Worm (Caenorhabditis elegans) whole organism, L4/young adult: Measurements from ENCODE around the gene myrf-1.

Experiments
- W03F9.2 ChIP-seq: fragments of 150-350 bp; optimal IDR thresholded peaks from 2 replicates; lab custom pipeline; 2014; ENCODE audit warnings: missing biosample characterization, missing genetic modification characterization
- dao-5 ChIP-seq: sonication (generic microtip); optimal IDR thresholded peaks from 2 replicates; lab custom pipeline; 2016; ENCODE audit warnings: missing genotype, missing genetic modification characterization, moderate library complexity, missing compliant biosample characterization
- him-1 ChIP-seq: sonication (generic microtip); optimal IDR thresholded peaks from 2 replicates; lab custom pipeline; 2016; ENCODE audit warnings: missing genotype, missing genetic modification reagents, missing genetic modification characterization, missing compliant biosample characterization

myrf-1 gene

DNA sequence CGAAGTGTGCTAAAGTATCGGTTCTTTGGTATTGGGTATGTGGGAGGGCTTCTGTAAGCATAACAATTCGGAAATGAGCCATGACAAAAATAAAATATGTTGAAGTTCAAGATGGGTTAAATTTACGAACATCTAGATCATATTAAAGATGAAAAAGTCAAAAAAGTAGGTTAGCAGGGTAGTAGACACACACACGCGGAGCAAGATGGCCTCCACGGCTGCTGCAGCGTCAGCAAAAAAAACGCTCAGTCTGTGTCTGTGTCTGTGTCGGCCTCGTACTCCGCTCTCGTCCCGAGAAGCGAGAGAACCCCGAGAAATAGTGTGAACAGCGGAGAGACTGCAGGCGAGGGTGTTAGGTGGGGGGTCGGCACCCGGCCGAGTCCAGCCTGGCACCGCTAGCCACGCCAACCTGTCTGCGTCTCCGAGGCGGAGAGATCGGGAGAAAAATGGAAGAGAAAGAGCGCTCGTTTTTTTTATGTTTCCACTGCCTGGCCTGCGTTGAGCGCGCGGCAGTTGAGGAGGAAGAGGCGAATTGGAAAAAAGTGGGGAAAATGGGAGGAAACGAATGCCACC lies at the start of gene myrf-1:
myrf-1 (minus strand) TSS at position 51 of the 573 bp plus-strand sequence.
- TF ChIP-seq him-1 (tag; lab: Kevin White, UChicago) (peak; percentile 63), W03F9.2 (tag; lab: Kevin White, UChicago) (peak; percentile 52), dao-5 (tag; lab: Kevin White, UChicago) (peak; percentile 56)

DNA sequence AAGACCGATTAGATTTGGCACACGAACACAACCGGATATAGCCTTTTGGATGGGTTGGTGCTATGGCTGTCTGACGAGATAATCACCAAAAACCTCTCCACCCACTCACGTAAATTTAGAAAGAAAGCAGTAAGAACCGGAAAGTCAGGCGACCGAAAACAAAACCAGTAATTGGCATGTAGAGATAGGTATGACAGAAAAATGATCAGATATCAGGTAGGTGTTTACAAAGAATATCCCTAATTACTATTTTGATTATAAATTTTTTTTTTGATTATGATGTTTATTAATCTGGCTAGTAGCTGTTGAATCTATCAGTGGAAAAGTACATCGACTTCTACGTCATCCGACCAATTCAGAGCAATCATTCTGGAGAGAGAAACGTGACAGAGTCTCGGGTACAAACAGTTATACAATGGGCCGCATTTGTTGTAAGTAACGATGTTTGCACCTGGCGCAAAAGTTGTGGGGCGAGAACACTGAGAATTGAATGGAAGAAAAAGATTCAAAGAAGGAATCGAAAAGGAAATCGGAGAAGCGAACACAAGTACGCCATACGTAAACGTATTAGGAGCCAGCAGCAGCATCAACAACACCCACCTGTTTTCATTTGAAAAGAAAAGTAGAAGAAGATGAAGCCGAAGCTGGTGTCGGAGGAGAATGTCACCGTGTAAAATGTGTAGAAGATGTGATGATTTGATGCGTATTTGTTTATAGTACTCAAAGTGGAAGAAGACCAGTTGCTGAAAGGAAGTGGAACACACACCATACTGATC lies 48.7 kb upstream of the myrf-1 start:
- TF ChIP-seq W03F9.2 (tag; lab: Kevin White, UChicago): no peak
- TF ChIP-seq dao-5 (tag; lab: Kevin White, UChicago): no peak
- no peak for TF ChIP-seq him-1 (tag; lab: Kevin White, UChicago)

DNA sequence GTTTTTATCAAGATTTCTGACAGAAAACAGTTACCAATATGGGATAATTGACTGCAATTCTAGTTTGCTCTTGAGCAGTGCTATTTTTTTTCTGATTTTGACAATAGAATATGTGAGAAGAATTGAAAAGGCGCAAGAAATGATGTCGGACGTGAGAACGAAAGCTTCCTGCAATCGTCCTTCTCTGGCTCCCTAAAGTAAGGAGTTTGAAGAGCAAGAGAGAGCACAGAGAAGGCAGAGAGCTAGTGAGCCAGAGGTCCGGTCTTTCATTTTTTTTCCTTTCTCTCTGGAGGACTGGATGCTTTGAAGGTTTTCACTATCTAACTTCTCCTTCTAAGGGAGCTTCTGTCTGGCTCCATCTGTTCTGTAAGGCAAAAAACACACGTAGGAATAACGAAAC lies 47.8 kb upstream of the myrf-1 start:
- TF ChIP-seq W03F9.2 (tag; lab: Kevin White, UChicago) (no peak), dao-5 (tag; lab: Kevin White, UChicago) (no peak), him-1 (tag; lab: Kevin White, UChicago) (no peak)

DNA sequence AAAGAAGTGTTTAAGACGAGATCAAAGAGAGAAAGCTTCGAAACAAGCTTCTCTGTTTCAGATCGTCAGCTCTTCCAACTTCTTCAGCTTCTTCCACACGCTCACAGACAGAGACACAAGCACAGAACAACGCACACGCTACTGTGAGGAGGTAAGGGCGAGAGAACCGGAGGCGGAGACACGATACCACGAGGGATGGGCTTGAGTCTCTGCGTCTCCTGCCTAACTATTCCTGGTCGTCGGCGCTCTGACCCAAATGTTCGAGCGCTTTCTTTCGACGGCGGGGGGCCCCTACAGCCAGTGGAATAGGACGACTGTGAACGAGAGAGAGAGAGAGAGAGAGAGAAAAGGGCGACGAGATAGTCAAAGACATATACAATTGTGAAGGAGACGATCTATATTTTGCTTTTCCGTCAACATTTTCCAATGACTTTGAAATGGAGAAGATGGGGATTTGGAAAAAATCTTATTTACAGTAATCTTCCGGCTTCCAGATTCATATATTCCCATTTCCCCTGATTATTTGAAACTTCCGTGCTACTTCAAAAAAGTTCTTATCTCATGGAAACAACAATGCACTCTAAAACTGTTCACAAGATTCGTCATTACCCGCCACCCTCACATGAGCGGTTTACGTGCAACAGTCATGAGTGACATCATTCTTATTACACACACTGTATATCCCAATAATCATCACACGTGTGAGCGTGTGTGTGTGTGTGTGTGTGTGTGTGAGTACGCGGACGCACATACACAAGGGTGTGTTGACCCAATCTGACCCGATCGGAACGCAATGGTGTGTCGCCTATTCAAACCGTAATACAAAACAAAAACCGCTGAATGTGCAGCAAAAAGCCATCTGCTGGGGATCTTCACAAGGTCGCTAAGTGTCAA lies 46.7 kb upstream of the myrf-1 start:
- TF ChIP-seq dao-5 (tag; lab: Kevin White, UChicago): no peak
- TF ChIP-seq W03F9.2 (tag; lab: Kevin White, UChicago): peak; percentile 58
- peak; percentile 80 for TF ChIP-seq him-1 (tag; lab: Kevin White, UChicago)

DNA sequence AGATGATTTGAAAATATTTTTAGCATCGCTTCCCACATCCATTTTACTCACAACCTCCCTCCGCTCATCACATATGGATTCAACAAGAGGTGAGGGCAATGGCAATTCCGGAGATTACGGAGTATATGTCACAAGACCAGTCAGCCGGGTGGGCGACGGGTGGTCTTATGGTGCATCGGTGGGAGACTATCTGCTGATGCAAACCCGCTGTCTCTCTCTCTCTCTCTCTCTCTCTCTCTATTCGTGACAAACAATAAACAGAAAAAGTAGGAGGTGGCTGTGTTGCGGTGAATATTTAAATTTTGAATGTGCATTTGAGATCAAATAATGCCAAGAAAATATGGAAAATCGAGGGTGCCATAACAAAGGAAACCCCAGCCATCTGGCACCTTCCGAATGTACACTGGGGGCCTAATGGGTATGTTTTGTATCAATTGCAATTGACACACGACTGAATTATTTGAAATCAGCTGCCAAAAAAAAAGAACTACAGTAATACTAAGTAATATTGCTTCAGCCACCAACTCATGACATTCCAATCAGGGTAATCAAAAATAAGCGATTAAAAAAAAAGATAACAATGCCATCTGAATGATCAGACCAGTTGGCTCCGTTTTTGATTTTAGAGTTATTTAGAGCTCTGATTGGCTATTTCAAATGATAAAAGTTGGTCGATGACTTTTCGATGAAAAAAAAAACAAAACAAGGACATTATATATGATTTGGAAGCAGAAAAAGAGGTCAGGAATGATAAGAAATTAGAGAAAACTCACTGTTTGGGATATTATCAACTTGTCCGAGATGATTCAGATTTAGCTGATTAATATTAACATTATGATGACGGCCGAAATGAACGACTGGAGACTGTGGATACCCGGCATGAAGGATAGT lies 45.7 kb upstream of the myrf-1 start:
- TF ChIP-seq W03F9.2 (tag; lab: Kevin White, UChicago): no peak
- TF ChIP-seq him-1 (tag; lab: Kevin White, UChicago): no peak
- TF ChIP-seq dao-5 (tag; lab: Kevin White, UChicago): no peak

DNA sequence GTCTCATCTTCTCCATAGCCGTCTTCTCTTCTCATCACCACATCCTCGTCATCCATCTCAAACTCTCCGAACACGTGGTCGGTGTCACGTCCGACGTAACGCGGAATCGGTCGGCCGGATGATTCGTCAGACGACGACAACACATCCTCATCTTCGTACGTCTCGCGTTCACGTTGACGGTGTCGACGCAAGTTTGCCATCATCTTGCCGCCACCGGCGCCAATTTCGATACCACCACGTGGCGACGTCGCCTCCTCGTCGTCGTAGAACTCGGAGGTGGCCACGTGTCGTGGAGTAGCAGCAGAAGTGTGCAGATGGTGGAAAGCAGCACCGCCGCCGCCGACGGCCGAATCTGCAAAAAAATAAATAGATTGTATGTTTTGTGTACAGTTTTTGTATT lies 45.0 kb upstream of the myrf-1 start:
- TF ChIP-seq him-1 (tag; lab: Kevin White, UChicago): no peak
- no peak for TF ChIP-seq dao-5 (tag; lab: Kevin White, UChicago)
- no peak for TF ChIP-seq W03F9.2 (tag; lab: Kevin White, UChicago)

DNA sequence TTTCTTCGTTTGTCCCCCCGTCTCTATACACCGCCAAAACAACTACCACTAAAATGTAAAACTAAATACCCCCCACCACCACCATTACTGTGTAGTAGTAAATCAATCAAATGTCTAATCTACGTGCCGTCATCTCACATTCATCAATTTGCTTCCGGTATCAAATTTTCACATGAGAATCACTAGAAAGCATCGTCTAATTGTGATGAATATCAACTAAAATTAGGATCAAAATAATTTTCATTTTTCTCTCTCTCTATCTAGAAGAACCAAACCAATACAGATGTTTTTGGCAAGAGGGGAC lies 44.4 kb upstream of the myrf-1 start:
- TF ChIP-seq dao-5 (tag; lab: Kevin White, UChicago) (no peak), W03F9.2 (tag; lab: Kevin White, UChicago) (no peak), him-1 (tag; lab: Kevin White, UChicago) (no peak)

DNA sequence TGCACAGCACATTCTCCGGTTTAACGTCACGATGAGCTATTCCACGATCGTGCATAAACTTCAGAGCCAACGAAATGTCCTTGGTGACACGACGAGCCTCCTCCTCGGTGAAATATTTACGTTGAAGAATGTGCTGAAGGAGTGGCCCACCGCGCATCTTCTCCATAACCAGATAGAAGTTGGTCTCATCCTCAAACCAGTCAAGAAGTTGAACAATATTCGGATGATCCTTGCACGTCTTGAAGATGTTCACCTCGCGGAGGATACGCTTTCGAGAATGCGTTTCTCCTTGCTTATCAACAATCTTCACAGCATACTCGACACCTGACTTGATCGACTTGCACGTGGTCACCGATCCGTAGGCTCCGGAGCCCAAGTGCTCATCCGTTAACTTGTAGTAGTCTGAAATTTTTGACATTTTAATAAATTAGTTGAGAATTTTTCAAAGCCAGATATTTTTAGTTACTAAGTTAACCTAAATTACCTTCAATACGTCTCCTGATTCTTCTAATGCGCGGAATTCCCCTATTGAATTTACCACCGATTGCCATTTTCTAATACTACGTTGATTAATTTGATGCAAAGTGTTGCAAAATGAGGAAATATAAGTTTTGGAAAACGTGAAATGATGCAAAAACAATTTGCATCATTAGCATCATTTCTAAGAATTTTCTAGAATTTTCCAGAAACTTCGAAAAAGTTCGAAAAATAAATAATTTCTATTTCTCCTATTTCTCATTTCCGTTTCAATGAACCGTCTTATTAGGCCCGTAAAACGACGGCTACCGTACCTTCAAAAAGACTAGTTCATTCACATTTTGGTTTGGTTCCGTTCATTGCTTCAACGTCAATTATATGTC lies 43.8 kb upstream of the myrf-1 start:
- TF ChIP-seq dao-5 (tag; lab: Kevin White, UChicago) (no peak), him-1 (tag; lab: Kevin White, UChicago) (no peak), W03F9.2 (tag; lab: Kevin White, UChicago) (no peak)

DNA sequence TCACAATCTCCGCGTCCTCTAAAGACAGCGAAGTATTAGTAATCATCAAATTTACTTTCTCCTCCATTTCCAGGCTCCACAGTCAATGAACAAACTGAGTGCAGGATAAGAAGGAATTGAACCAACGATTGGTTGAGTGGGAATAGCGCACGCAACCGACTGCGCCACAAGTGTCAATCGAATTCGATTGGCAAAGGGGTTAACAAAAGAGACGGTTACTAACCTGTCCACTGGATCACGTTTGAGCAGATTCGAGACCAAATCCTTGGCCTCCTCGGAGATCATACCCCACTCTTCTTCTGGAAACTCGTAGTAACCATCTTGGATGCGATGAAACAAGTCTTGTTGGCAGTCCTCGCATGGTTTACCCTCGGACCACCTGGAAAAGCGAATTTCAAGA lies 42.9 kb upstream of the myrf-1 start:
- TF ChIP-seq W03F9.2 (tag; lab: Kevin White, UChicago) (no peak), dao-5 (tag; lab: Kevin White, UChicago) (no peak)

DNA sequence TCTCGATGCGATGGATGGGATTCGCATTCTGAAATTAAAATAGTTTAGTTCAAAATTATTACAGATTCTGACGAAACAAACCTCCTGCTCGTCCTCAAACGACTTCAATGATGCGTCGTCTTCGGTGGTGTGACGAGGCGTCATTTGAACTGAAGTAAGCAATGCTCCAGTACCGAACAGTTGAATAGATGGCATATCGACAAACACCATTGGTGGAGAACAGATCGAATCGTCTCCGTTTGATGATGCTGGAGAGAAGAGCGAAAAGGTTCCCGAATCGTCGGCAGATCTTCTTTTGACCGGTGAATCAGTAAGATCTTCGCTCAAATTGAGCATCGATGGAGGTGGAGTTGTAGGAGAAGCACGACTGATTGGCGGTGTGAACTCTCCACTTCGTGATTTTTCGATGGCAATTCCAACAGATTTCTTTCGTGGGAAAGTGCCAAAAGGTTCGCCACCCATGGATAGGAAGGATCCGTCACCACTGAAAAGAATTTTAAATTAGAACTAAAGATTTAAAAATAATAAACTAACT lies 42.1 kb upstream of the myrf-1 start:
- TF ChIP-seq him-1 (tag; lab: Kevin White, UChicago) (no peak), W03F9.2 (tag; lab: Kevin White, UChicago) (peak; percentile 8), dao-5 (tag; lab: Kevin White, UChicago) (no peak)

DNA sequence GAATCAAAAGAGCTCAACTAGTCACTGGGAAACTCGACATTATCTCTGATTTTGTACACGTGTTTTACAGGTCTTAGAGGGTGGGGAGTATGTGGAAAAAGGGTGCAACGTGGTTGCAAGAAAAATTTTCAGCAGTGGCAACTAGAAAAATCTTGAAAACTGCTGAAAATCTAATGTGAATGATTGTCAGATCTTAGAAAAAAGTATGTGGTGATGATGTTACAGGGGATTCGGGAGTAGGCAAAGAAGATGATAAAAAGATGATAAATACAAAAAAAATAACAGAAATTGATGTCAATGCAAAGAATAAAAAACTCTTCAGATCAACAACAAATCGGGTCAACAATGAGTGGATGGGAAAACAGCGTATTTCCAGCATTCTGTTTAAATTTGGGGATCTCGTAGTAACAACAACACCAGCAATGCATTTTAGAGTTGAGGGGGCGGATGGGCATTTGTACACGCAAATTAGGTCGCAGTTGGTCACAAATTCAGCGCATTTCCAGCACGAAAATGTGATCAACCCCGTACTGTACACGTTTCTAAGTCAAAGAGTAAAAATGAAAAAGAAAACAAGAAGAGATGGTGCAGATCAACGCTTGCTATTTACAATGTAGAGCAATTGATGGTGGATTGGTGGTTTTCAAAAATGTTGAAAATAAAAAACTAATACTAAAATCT lies 41.3 kb upstream of the myrf-1 start:
- TF ChIP-seq him-1 (tag; lab: Kevin White, UChicago) (peak; percentile 24), dao-5 (tag; lab: Kevin White, UChicago) (no peak), W03F9.2 (tag; lab: Kevin White, UChicago) (no peak)
